Fruit fly (Drosophila melanogaster) whole organism, embryonic: ENCODE data around the gene CG9667.

Source experiments
- Blimp-1 ChIP-seq: fragments of 200-800 bp; sonication (Bioruptor generic); optimal IDR thresholded peaks from 3 replicates; lab custom pipeline; 2018; ENCODE audit warnings: missing biosample characterization, missing genetic modification characterization, mild to moderate bottlenecking, moderate library complexity, missing genetic modification reagents
- CG11456 ChIP-seq: fragments of 200-800 bp; sonication (Bioruptor generic); IDR thresholded peaks from 3 replicates; pipeline ENCODE4 v1.3.6; 2022; ENCODE audit warnings: missing biosample characterization, missing genetic modification characterization
- CG13775 ChIP-seq: fragments of 200-800 bp; sonication (Bioruptor generic); optimal IDR thresholded peaks from 3 replicates; lab custom pipeline; 2017; ENCODE audit warnings: missing biosample characterization, mild to moderate bottlenecking, missing genetic modification characterization
- CG15479 ChIP-seq: fragments of 200-800 bp; sonication (Bioruptor generic); optimal IDR thresholded peaks from 3 replicates; lab custom pipeline; 2019; ENCODE audit warnings: missing biosample characterization, mild to moderate bottlenecking, missing genetic modification characterization, moderate library complexity
- CG16863 ChIP-seq: fragments of 200-800 bp; sonication (Bioruptor generic); optimal IDR thresholded peaks from 3 replicates; lab custom pipeline; 2016; ENCODE audit warnings: missing biosample characterization, missing genetic modification characterization
- CG1832 ChIP-seq: fragments of 200-800 bp; sonication (Bioruptor generic); optimal IDR thresholded peaks from 2 replicates; lab custom pipeline; 2017; ENCODE audit warnings: missing biosample characterization, mild to moderate bottlenecking, missing genetic modification characterization, inconsistent platforms
- CG2120 ChIP-seq: fragments of 200-800 bp; sonication (Bioruptor generic); optimal IDR thresholded peaks from 3 replicates; lab custom pipeline; 2016; ENCODE audit warnings: missing biosample characterization, missing genetic modification characterization
- CG2129 ChIP-seq: fragments of 200-800 bp; sonication (Bioruptor generic); IDR thresholded peaks from 2 replicates; pipeline ENCODE4 v1.3.6; 2022; ENCODE audit warnings: missing biosample characterization, missing genetic modification characterization; ENCODE audit not compliant: partially characterized antibody
- CG2199 ChIP-seq: fragments of 200-800 bp; sonication (Bioruptor generic); IDR thresholded peaks from 3 replicates; pipeline ENCODE4 v1.3.6; 2022; ENCODE audit warnings: missing biosample characterization, missing genetic modification characterization
- CG31224 ChIP-seq: fragments of 200-800 bp; sonication (Bioruptor generic); IDR thresholded peaks from 2 replicates; pipeline ENCODE4 v1.3.6; 2022; ENCODE audit warnings: missing biosample characterization, missing genetic modification characterization
- CG7963 ChIP-seq: fragments of 200-800 bp; sonication (Bioruptor generic); IDR thresholded peaks from 3 replicates; pipeline ENCODE4 v1.3.6; 2022; ENCODE audit warnings: missing biosample characterization, missing genetic modification characterization; ENCODE audit not compliant: partially characterized antibody
- CG9817 ChIP-seq: fragments of 200-800 bp; sonication (Bioruptor generic); optimal IDR thresholded peaks from 2 replicates; lab custom pipeline; 2018; ENCODE audit warnings: missing biosample characterization, mild to moderate bottlenecking, missing genetic modification characterization, moderate library complexity
- CkIIα-i1 ChIP-seq: fragments of 200-800 bp; sonication (Bioruptor generic); IDR thresholded peaks from 2 replicates; pipeline ENCODE4 v1.3.6; 2022; ENCODE audit warnings: missing biosample characterization, missing genetic modification characterization
- Dll ChIP-seq: fragments of 200-800 bp; sonication (Bioruptor generic); IDR thresholded peaks from 4 replicates; pipeline ENCODE4 v1.3.6; 2022; ENCODE audit warnings: missing biosample characterization, missing genetic modification characterization; ENCODE audit not compliant: partially characterized antibody
- Eip74EF ChIP-seq, 2 experiments: fragments of 200-800 bp in 1 of 2; fragments of >200 bp in 1 of 2; sonication (Bioruptor generic) in 1 of 2; optimal IDR thresholded peaks; 2 replicates each; lab custom pipeline; 2017 to 2019; ENCODE audit warnings: missing biosample characterization in 2 of 2, missing genetic modification characterization in 2 of 2, mild to moderate bottlenecking in 1 of 2, moderate library complexity in 1 of 2
- Fer1 ChIP-seq: fragments of 200-800 bp; sonication (Bioruptor generic); optimal IDR thresholded peaks from 2 replicates; lab custom pipeline; 2017; ENCODE audit warnings: missing biosample characterization, mild to moderate bottlenecking, missing genetic modification characterization
- Hr78 ChIP-seq, 2 experiments: fragments of 200-800 bp in 1 of 2; fragments of >200 bp in 1 of 2; sonication (Bioruptor generic) in 1 of 2; optimal IDR thresholded peaks; 2 replicates each; lab custom pipeline; 2017 to 2019; ENCODE audit warnings: missing biosample characterization in 2 of 2, missing genetic modification characterization in 2 of 2, mild to moderate bottlenecking in 1 of 2, moderate library complexity in 1 of 2
- Mad ChIP-seq: fragments of 200-800 bp; sonication (Bioruptor generic); optimal IDR thresholded peaks from 2 replicates; lab custom pipeline; 2016; ENCODE audit warnings: missing biosample characterization, missing genetic modification characterization
- Med ChIP-seq: fragments of 200-800 bp; sonication (Bioruptor generic); peaks from one replicate; lab custom pipeline; 2016; ENCODE audit warnings: missing biosample characterization, missing genetic modification characterization, mild to moderate bottlenecking, inconsistent platforms, moderate library complexity
- Nf-YB ChIP-seq: fragments of 200-800 bp; sonication (Bioruptor generic); optimal IDR thresholded peaks from 3 replicates; lab custom pipeline; 2019; ENCODE audit warnings: missing biosample characterization, mild to moderate bottlenecking, missing genetic modification characterization, moderate library complexity
- Nf-YC ChIP-seq: fragments of 200-800 bp; optimal IDR thresholded peaks from 3 replicates; lab custom pipeline; 2019; ENCODE audit warnings: missing biosample characterization, mild to moderate bottlenecking, missing genetic modification characterization, moderate library complexity
- Scr ChIP-seq: fragments of 200-800 bp; sonication (Bioruptor generic); IDR thresholded peaks from 2 replicates; pipeline ENCODE4 v1.3.6; 2022; ENCODE audit warnings: missing biosample characterization, missing genetic modification characterization; ENCODE audit not compliant: partially characterized antibody
- Usf ChIP-seq: fragments of 200-800 bp; sonication (Bioruptor generic); optimal IDR thresholded peaks from 2 replicates; lab custom pipeline; 2017; ENCODE audit warnings: missing genotype, missing biosample characterization, missing genetic modification characterization
- cad ChIP-seq: fragments of >200 bp; optimal IDR thresholded peaks from 2 replicates; lab custom pipeline; 2017; ENCODE audit warnings: missing biosample characterization, missing genetic modification characterization
- cg ChIP-seq: fragments of 200-800 bp; sonication (Bioruptor generic); optimal IDR thresholded peaks from 3 replicates; lab custom pipeline; 2019; ENCODE audit warnings: missing biosample characterization, mild to moderate bottlenecking, missing genetic modification characterization, moderate library complexity
- crol ChIP-seq: fragments of 200-800 bp; sonication (Bioruptor generic); IDR thresholded peaks from 2 replicates; pipeline ENCODE4 v1.3.6; 2022; ENCODE audit warnings: missing biosample characterization, missing genetic modification characterization
- disco-r ChIP-seq: fragments of 200-800 bp; sonication (Bioruptor generic); optimal IDR thresholded peaks from 2 replicates; lab custom pipeline; 2016; ENCODE audit warnings: missing biosample characterization, missing genetic modification characterization
- fd102C ChIP-seq: fragments of 200-800 bp; sonication (Bioruptor generic); optimal IDR thresholded peaks from 2 replicates; lab custom pipeline; 2018; ENCODE audit warnings: missing biosample characterization, mild to moderate bottlenecking, missing genetic modification characterization, moderate library complexity
- fd3F ChIP-seq: fragments of 200-800 bp; sonication (Bioruptor generic); optimal IDR thresholded peaks from 2 replicates; lab custom pipeline; 2018; ENCODE audit warnings: missing biosample characterization, mild to moderate bottlenecking, missing genetic modification characterization, moderate library complexity
- gcm ChIP-seq: fragments of 200-800 bp; sonication (Bioruptor generic); optimal IDR thresholded peaks from 2 replicates; lab custom pipeline; 2019; ENCODE audit warnings: missing biosample characterization, mild to moderate bottlenecking, missing genetic modification characterization, moderate library complexity
- grn ChIP-seq: fragments of 200-800 bp; sonication (Bioruptor generic); optimal IDR thresholded peaks from 3 replicates; lab custom pipeline; 2017; ENCODE audit warnings: missing biosample characterization, missing genetic modification characterization
- jumu ChIP-seq: fragments of 200-800 bp; sonication (Bioruptor generic); optimal IDR thresholded peaks from 3 replicates; lab custom pipeline; 2016; ENCODE audit warnings: missing biosample characterization, missing genetic modification characterization
- kay ChIP-seq: fragments of 200-800 bp; sonication (Bioruptor generic); optimal IDR thresholded peaks from 2 replicates; lab custom pipeline; 2016; ENCODE audit warnings: missing biosample characterization, missing genetic modification characterization
- mirr ChIP-seq: fragments of 200-800 bp; sonication (Bioruptor generic); optimal IDR thresholded peaks from 3 replicates; lab custom pipeline; 2018; ENCODE audit warnings: missing biosample characterization, mild to moderate bottlenecking, missing genetic modification characterization
- mld ChIP-seq: fragments of 200-800 bp; sonication (Bioruptor generic); IDR thresholded peaks from 3 replicates; pipeline ENCODE4 v1.3.6; 2022; ENCODE audit warnings: missing biosample characterization, missing genetic modification characterization; ENCODE audit not compliant: partially characterized antibody
- odd ChIP-seq: fragments of 200-800 bp; sonication (Bioruptor generic); optimal IDR thresholded peaks from 2 replicates; lab custom pipeline; 2017; ENCODE audit warnings: missing biosample characterization, mild to moderate bottlenecking, missing genetic modification characterization
- pros ChIP-seq: fragments of 200-800 bp; sonication (Bioruptor generic); optimal IDR thresholded peaks from 3 replicates; lab custom pipeline; 2019; ENCODE audit warnings: missing biosample characterization, mild to moderate bottlenecking, missing genetic modification characterization, moderate library complexity
- sens ChIP-seq: fragments of 200-800 bp; sonication (Bioruptor generic); peaks from one replicate; lab custom pipeline; 2016; ENCODE audit warnings: missing biosample characterization, missing genetic modification characterization
- trem ChIP-seq: fragments of 200-800 bp; optimal IDR thresholded peaks from 3 replicates; lab custom pipeline; 2019; ENCODE audit warnings: missing biosample characterization, mild to moderate bottlenecking, missing genetic modification characterization, moderate library complexity
- twi ChIP-seq: fragments of 200-800 bp; optimal IDR thresholded peaks from 2 replicates; lab custom pipeline; 2019; ENCODE audit warnings: missing biosample characterization, mild to moderate bottlenecking, missing genetic modification characterization, moderate library complexity

Gene CG9667

DNA sequence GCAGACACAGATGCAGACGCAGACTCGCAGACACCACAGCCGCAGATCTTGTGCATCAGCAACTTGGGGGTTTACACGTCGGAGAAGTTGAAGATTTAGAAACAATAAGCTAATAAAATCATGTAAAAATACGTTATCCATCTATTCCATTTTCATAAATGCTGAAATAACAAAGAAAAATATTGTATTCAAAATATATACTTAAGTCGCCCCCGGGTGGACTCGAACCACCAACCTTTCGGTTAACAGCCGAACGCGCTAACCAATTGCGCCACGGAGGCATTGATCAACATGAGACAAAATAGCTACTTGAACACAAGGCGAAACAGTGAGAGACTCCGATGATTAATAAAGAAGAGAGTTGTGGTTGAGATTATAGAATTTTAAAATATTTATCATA, 13.2 kb upstream of the CG9667 start (continued):
- TF ChIP-seq CG9817 (tag; lab: Kevin White, UChicago) (no peak), CG2129 (GFP tag; lab: Robert Waterston, UW) (0 out of 2 replicates have a peak, but pooled peaks have one; percentile 18), CG7963 (GFP tag; lab: Robert Waterston, UW) (peak; percentile 76), Dll (GFP tag; lab: Robert Waterston, UW) (peak; percentile 44; the same call in 2 of the 4 replicates), Scr (GFP tag; lab: Robert Waterston, UW) (peak; percentile 74), mld (GFP tag; lab: Robert Waterston, UW) (peak; percentile 78; the same call in 2 of the 3 replicates)

DNA sequence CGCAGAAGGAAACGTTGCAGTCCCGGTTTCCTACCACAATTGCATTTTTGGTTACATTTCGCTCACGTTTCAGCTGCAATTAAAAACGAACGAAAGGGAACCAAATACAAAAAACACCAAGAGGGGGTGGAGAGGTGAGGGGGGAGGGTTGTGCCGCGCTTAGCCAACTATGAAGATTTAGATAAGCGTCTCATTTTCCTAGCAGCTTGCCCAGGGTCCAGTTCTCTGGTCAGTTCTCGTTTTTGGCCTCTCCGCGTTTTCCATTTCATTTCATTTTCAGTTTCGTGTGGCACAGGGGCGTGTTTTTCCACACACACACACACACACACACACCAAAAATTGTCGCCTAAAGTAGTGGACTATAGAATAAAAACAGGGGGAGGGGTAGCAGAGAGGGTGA, 11.9 kb upstream of the CG9667 start:
- peak; percentile 25 for TF ChIP-seq pros (GFP tag; lab: Kevin White, UChicago)
- TF ChIP-seq fd102C (GFP tag; lab: Kevin White, UChicago): no peak
- TF ChIP-seq CkIIα-i1 (GFP tag; lab: Robert Waterston, UW): no peak
- TF ChIP-seq cg (GFP tag; lab: Kevin White, UChicago): peak; percentile 30
- peak; percentile 87 for TF ChIP-seq grn (GFP tag; lab: Kevin White, UChicago)
- TF ChIP-seq Blimp-1 (GFP tag; lab: Kevin White, UChicago): peak; percentile 63
- TF ChIP-seq crol (GFP tag; lab: Robert Waterston, UW): peak; percentile 67

DNA sequence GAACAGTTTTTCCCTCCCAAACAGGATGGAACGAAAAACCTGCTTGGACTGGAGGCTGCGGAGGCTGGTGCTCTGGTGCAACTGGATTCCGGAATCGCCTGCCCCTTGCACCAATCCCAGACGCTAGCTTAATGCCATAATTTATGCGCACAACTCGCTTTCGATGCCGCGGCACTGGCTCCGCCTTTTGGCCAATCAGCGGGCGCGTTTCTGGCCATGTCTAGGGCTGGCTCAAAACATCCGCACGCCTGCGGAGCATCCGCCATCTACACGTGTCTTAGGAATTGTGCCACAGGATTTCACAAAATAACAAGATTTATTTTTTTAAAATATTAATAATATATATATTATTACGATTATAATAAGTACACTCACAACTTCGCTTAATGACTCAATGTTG, 8.4 kb upstream of the CG9667 start:
- TF ChIP-seq CG13775 (GFP tag; lab: Kevin White, UChicago): peak; percentile 88
- TF ChIP-seq sens (GFP tag; lab: Kevin White, UChicago): peak; percentile 30
- no peak for TF ChIP-seq odd (GFP tag; lab: Kevin White, UChicago)
- no peak for TF ChIP-seq cad (GFP tag; lab: Kevin White, UChicago)
- TF ChIP-seq twi (tag; lab: Kevin White, UChicago): no peak
- TF ChIP-seq Nf-YC (tag; lab: Kevin White, UChicago): peak; percentile 84
- peak; percentile 92 for TF ChIP-seq Nf-YB (GFP tag; lab: Kevin White, UChicago)
- TF ChIP-seq mirr: no peak
- 0 out of 3 replicates have a peak, but pooled peaks have one; percentile 12 for TF ChIP-seq CG11456 (GFP tag; lab: Robert Waterston, UW)
- TF ChIP-seq, all 482 proteins: peak for 5

- TF ChIP-seq sens (GFP tag; lab: Kevin White, UChicago) (peak; percentile 27), jumu (GFP tag; lab: Kevin White, UChicago) (no peak)
Observed at dm6 chr3R:8132398-8132797, 6.2 kb upstream of the CG9667 start.

dm6 chr3R:8127151-8127690, 1.1 kb upstream of the CG9667 start:
- TF ChIP-seq CG2199 (GFP tag; lab: Robert Waterston, UW) (0 out of 3 replicates have a peak, but pooled peaks have one; percentile 43), Fer1 (GFP tag; lab: Kevin White, UChicago) (no peak), CG2120 (GFP tag; lab: Kevin White, UChicago) (no peak), sens (GFP tag; lab: Kevin White, UChicago) (peak; percentile 77), CG31224 (GFP tag; lab: Robert Waterston, UW) (no peak), CG1832 (GFP tag; lab: Kevin White, UChicago) (no peak), fd3F (GFP tag; lab: Kevin White, UChicago) (no peak), Mad (GFP tag; lab: Kevin White, UChicago) (no peak), Hr78 (GFP tag; optimal IDR thresholded peaks at IDR 0.05; lab: Kevin White, UChicago) (peak in 1 of 2 experiments; percentile 71), trem (no peak), Eip74EF (GFP tag; optimal IDR thresholded peaks at IDR 0.05; lab: Kevin White, UChicago) (peak in 1 of 2 experiments; percentile 79), kay (GFP tag; lab: Kevin White, UChicago) (peak; percentile 62), gcm (peak; percentile 74), CG16863 (GFP tag; lab: Kevin White, UChicago) (no peak), Med (peak; percentile 61), disco-r (no peak), CG15479 (peak; percentile 56), Usf (GFP tag; lab: Kevin White, UChicago) (no peak)
